Fruit fly (Drosophila melanogaster) whole organism, embryonic: ENCODE results near the gene CG3040.

ENCODE experiments used
- Atf-2 ChIP-seq: fragments of 200-800 bp; sonication (Bioruptor generic); optimal IDR thresholded peaks from 2 replicates; lab custom pipeline; 2016; ENCODE audit warnings: missing biosample characterization, missing genetic modification characterization
- BEAF-32 ChIP-seq: fragments of 200-800 bp; sonication (Bioruptor generic); optimal IDR thresholded peaks from 3 replicates; lab custom pipeline; 2017; ENCODE audit warnings: missing biosample characterization, missing genetic modification characterization, mild to moderate bottlenecking, moderate library complexity, missing genetic modification reagents
- Bteb2 ChIP-seq: fragments of 200-800 bp; sonication (Bioruptor generic); optimal IDR thresholded peaks from 2 replicates; lab custom pipeline; 2016; ENCODE audit warnings: missing biosample characterization, missing genetic modification characterization
- CG10147 ChIP-seq: fragments of 200-800 bp; sonication (Bioruptor generic); optimal IDR thresholded peaks from 2 replicates; lab custom pipeline; 2019; ENCODE audit warnings: missing biosample characterization, mild to moderate bottlenecking, missing genetic modification characterization, moderate library complexity
- CG10654 ChIP-seq: fragments of 200-800 bp; sonication (Bioruptor generic); optimal IDR thresholded peaks from 2 replicates; lab custom pipeline; 2016; ENCODE audit warnings: missing biosample characterization, missing genetic modification characterization
- CG14014 ChIP-seq: fragments of 200-800 bp; sonication (Bioruptor generic); IDR thresholded peaks from 2 replicates; pipeline ENCODE4 v1.3.6; 2022; ENCODE audit warnings: missing biosample characterization, missing genetic modification characterization
- CG14441 ChIP-seq: fragments of 200-800 bp; sonication (Bioruptor generic); IDR thresholded peaks from 2 replicates; pipeline ENCODE4 v1.3.6; 2022; ENCODE audit warnings: missing biosample characterization, missing genetic modification characterization
- CG15011 ChIP-seq: fragments of 200-800 bp; sonication (Bioruptor generic); optimal IDR thresholded peaks from 3 replicates; lab custom pipeline; 2018; ENCODE audit warnings: missing biosample characterization, mild to moderate bottlenecking, missing genetic modification characterization
- CG17612 ChIP-seq: fragments of 200-800 bp; sonication (Bioruptor generic); IDR thresholded peaks from 2 replicates; pipeline ENCODE4 v1.3.6; 2022; ENCODE audit warnings: missing biosample characterization, missing genetic modification characterization
- CG1832 ChIP-seq: fragments of 200-800 bp; sonication (Bioruptor generic); optimal IDR thresholded peaks from 2 replicates; lab custom pipeline; 2017; ENCODE audit warnings: missing biosample characterization, mild to moderate bottlenecking, missing genetic modification characterization, inconsistent platforms
- CG2202 ChIP-seq: fragments of 200-800 bp; sonication (Bioruptor generic); optimal IDR thresholded peaks from 2 replicates; lab custom pipeline; 2018; ENCODE audit warnings: missing biosample characterization, mild to moderate bottlenecking, missing genetic modification characterization
- CG30403 ChIP-seq: fragments of 200-800 bp; sonication (Bioruptor generic); optimal IDR thresholded peaks from 3 replicates; lab custom pipeline; 2016; ENCODE audit warnings: missing biosample characterization, missing genetic modification characterization
- CG31365 ChIP-seq: fragments of 200-800 bp; sonication (Bioruptor generic); optimal IDR thresholded peaks from 2 replicates; lab custom pipeline; 2018; ENCODE audit warnings: missing biosample characterization, mild to moderate bottlenecking, missing genetic modification characterization
- CG3847 ChIP-seq: fragments of 200-800 bp; sonication (Bioruptor generic); IDR thresholded peaks from 2 replicates; pipeline ENCODE4 v1.3.6; 2022; ENCODE audit warnings: missing biosample characterization, missing genetic modification characterization
- CG4360 ChIP-seq: fragments of 200-800 bp; sonication (Bioruptor generic); IDR thresholded peaks from 2 replicates; pipeline ENCODE4 v1.3.6; 2022; ENCODE audit warnings: missing biosample characterization, missing genetic modification characterization
- CG6175 ChIP-seq: fragments of 200-800 bp; sonication (Bioruptor generic); IDR thresholded peaks from 3 replicates; pipeline ENCODE4 v1.3.6; 2022; ENCODE audit warnings: missing biosample characterization, missing genetic modification characterization
- CG6813 ChIP-seq: fragments of 200-800 bp; sonication (Bioruptor generic); optimal IDR thresholded peaks from 2 replicates; lab custom pipeline; 2017; ENCODE audit warnings: missing biosample characterization, missing genetic modification characterization, mild to moderate bottlenecking, moderate library complexity, missing genetic modification reagents
- CG8944 ChIP-seq: fragments of 200-800 bp; sonication (Bioruptor generic); optimal IDR thresholded peaks from 3 replicates; lab custom pipeline; 2016; ENCODE audit warnings: missing biosample characterization, missing genetic modification characterization
- CG9609 ChIP-seq: fragments of 200-800 bp; sonication (Bioruptor generic); optimal IDR thresholded peaks from 3 replicates; lab custom pipeline; 2016; ENCODE audit warnings: missing biosample characterization, missing genetic modification characterization
- CG9727 ChIP-seq: fragments of 200-800 bp; sonication (Bioruptor generic); optimal IDR thresholded peaks from 3 replicates; lab custom pipeline; 2017; ENCODE audit warnings: missing biosample characterization, mild to moderate bottlenecking, missing genetic modification characterization
- E2f2 ChIP-seq: fragments of 200-800 bp; sonication (Bioruptor generic); IDR thresholded peaks from 2 replicates; pipeline ENCODE4 v1.3.6; 2022; ENCODE audit warnings: missing biosample characterization, missing genetic modification characterization
- Hey ChIP-seq: fragments of 200-800 bp; sonication (Bioruptor generic); optimal IDR thresholded peaks from 3 replicates; lab custom pipeline; 2018; ENCODE audit warnings: missing biosample characterization, mild to moderate bottlenecking, missing genetic modification characterization
- Hmr ChIP-seq: fragments of 200-800 bp; sonication (Bioruptor generic); optimal IDR thresholded peaks from 3 replicates; lab custom pipeline; 2017; ENCODE audit warnings: mild to moderate bottlenecking, missing biosample characterization, missing genetic modification reagents, missing genetic modification characterization
- Hmx ChIP-seq: fragments of 200-800 bp; sonication (Bioruptor generic); optimal IDR thresholded peaks from 2 replicates; lab custom pipeline; 2016; ENCODE audit warnings: missing biosample characterization, missing genetic modification characterization
- Opbp ChIP-seq: fragments of 200-800 bp; sonication (Bioruptor generic); IDR thresholded peaks from 3 replicates; pipeline ENCODE4 v1.3.6; 2022; ENCODE audit warnings: missing biosample characterization, missing genetic modification characterization; ENCODE audit not compliant: partially characterized antibody
- Ravus ChIP-seq: fragments of 200-800 bp; sonication (Bioruptor generic); IDR thresholded peaks from 2 replicates; pipeline ENCODE4 v1.3.6; 2022; ENCODE audit warnings: missing biosample characterization, missing genetic modification characterization
- Rx ChIP-seq: fragments of 200-800 bp; sonication (Bioruptor generic); IDR thresholded peaks from 2 replicates; pipeline ENCODE4 v1.3.6; 2022; ENCODE audit warnings: missing biosample characterization, missing genetic modification characterization
- Side ChIP-seq: fragments of 200-800 bp; sonication (Bioruptor generic); optimal IDR thresholded peaks from 2 replicates; lab custom pipeline; 2016; ENCODE audit warnings: missing biosample characterization, missing genetic modification characterization
- Trl ChIP-seq, 3 experiments: fragments of >200 bp in 2 of 3; fragments of 200-800 bp in 1 of 3; sonication (Bioruptor generic) in 1 of 3; optimal IDR thresholded peaks; 2 replicates in 1 of 3; 3 replicates in 2 of 3; lab custom pipeline; 2016 to 2017; ENCODE audit warnings: missing biosample characterization in 1 of 3, missing genetic modification characterization in 1 of 3
- ash1 ChIP-seq: fragments of 200-800 bp; sonication (Bioruptor generic); optimal IDR thresholded peaks from 2 replicates; lab custom pipeline; 2018; ENCODE audit warnings: missing biosample characterization, mild to moderate bottlenecking, missing genetic modification characterization
- bigmax ChIP-seq: fragments of 200-800 bp; sonication (Bioruptor generic); optimal IDR thresholded peaks from 2 replicates; lab custom pipeline; 2018; ENCODE audit warnings: missing biosample characterization, mild to moderate bottlenecking, missing genetic modification characterization
- cad ChIP-seq: fragments of >200 bp; optimal IDR thresholded peaks from 2 replicates; lab custom pipeline; 2017; ENCODE audit warnings: missing biosample characterization, missing genetic modification characterization
- esg ChIP-seq: fragments of 200-800 bp; sonication (Bioruptor generic); conservative IDR thresholded peaks from 2 replicates; pipeline ENCODE4 v1.3.6; 2022; ENCODE audit warnings: missing biosample characterization, missing genetic modification characterization
- ewg ChIP-seq: fragments of 200-800 bp; sonication (Bioruptor generic); optimal IDR thresholded peaks from 3 replicates; lab custom pipeline; 2017; ENCODE audit warnings: mild to moderate bottlenecking, missing biosample characterization, missing genetic modification reagents, missing genetic modification characterization
- gcm2 ChIP-seq: fragments of 200-800 bp; sonication (Bioruptor generic); optimal IDR thresholded peaks from 2 replicates; lab custom pipeline; 2016; ENCODE audit warnings: missing biosample characterization, missing genetic modification characterization
- grau ChIP-seq: fragments of 200-800 bp; optimal IDR thresholded peaks from 3 replicates; lab custom pipeline; 2019; ENCODE audit warnings: missing biosample characterization, mild to moderate bottlenecking, missing genetic modification characterization, moderate library complexity
- her ChIP-seq: fragments of 200-800 bp; sonication (Bioruptor generic); optimal IDR thresholded peaks from 2 replicates; lab custom pipeline; 2016; ENCODE audit warnings: missing biosample characterization, missing genetic modification characterization
- klu ChIP-seq: fragments of 200-800 bp; sonication (Bioruptor generic); IDR thresholded peaks from 2 replicates; pipeline ENCODE4 v1.3.6; 2022; ENCODE audit warnings: missing biosample characterization, missing genetic modification characterization
- knrl ChIP-seq: fragments of 200-800 bp; sonication (Bioruptor generic); IDR thresholded peaks from 3 replicates; pipeline ENCODE4 v1.3.6; 2022; ENCODE audit warnings: missing biosample characterization, missing genetic modification characterization; ENCODE audit not compliant: partially characterized antibody
- nmo ChIP-seq: fragments of 200-800 bp; sonication (Bioruptor generic); optimal IDR thresholded peaks from 2 replicates; lab custom pipeline; 2018; ENCODE audit warnings: missing biosample characterization, mild to moderate bottlenecking, missing genetic modification characterization, moderate library complexity
- pb ChIP-seq: fragments of 200-800 bp; sonication (Bioruptor generic); optimal IDR thresholded peaks from 3 replicates; lab custom pipeline; 2016; ENCODE audit warnings: missing biosample characterization, missing genetic modification characterization
- pita ChIP-seq: fragments of 200-800 bp; sonication (Bioruptor generic); optimal IDR thresholded peaks from 2 replicates; lab custom pipeline; 2017; ENCODE audit warnings: missing biosample characterization, mild to moderate bottlenecking, missing genetic modification characterization
- run ChIP-seq: fragments of 200-800 bp; sonication (Bioruptor generic); optimal IDR thresholded peaks from 3 replicates; lab custom pipeline; 2018; ENCODE audit warnings: missing biosample characterization, mild to moderate bottlenecking, missing genetic modification characterization
- so ChIP-seq: fragments of 200-800 bp; sonication (Bioruptor generic); IDR thresholded peaks from 3 replicates; pipeline ENCODE4 v1.3.6; 2022; ENCODE audit warnings: missing biosample characterization, missing genetic modification characterization
- tgo ChIP-seq: fragments of 200-800 bp; sonication (Bioruptor generic); IDR thresholded peaks from 3 replicates; pipeline ENCODE4 v1.3.6; 2022; ENCODE audit warnings: missing biosample characterization, missing genetic modification characterization
- tll ChIP-seq, 2 experiments: fragments of 200-800 bp in 1 of 2; fragments of >200 bp in 1 of 2; sonication (Bioruptor generic) in 1 of 2; optimal IDR thresholded peaks; 2 replicates each; lab custom pipeline; 2017 to 2019; ENCODE audit warnings: missing biosample characterization in 2 of 2, missing genetic modification characterization in 2 of 2, mild to moderate bottlenecking in 1 of 2, moderate library complexity in 1 of 2
- trem ChIP-seq: fragments of 200-800 bp; optimal IDR thresholded peaks from 3 replicates; lab custom pipeline; 2019; ENCODE audit warnings: missing biosample characterization, mild to moderate bottlenecking, missing genetic modification characterization, moderate library complexity
- yki ChIP-seq: fragments of >200 bp; optimal IDR thresholded peaks from 3 replicates; lab custom pipeline; 2018
- zfh1 ChIP-seq: fragments of 200-800 bp; sonication (Bioruptor generic); IDR thresholded peaks from 3 replicates; pipeline ENCODE4 v1.3.6; 2022; ENCODE audit warnings: missing biosample characterization, missing genetic modification characterization

CG3040 gene

DNA sequence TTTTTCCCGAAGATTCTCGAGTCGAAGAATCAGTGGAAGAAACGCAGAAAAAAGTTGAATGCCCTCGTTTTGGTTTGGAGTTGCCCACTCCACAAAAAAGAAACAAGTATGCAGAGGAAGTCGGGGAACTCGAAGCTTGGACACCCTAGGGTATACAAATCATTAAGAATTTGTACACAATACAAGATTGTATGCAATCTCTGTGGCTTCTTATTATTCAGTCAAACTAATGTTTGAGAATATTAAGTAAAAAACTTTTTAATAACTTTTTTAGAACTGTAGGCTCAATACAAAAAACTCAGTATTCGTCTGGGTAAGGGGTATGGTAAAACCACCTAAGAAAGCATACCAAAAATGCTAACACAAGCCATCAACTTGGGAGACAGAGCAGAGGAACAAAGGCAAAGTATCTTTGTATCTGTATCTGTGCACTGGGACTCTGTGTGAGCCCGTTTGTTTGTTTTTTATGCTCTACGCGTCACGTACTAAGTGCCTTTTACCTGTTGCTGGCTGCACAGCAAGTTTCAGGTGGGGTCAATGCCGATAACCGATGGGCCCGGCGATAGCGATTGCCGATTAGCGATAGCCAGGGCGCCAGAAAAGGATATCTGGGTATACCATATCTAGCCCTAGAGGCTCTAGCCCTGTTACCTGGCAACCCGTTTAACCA is 12.1 kb upstream of the CG3040 start (continued):
- TF ChIP-seq CG6175 (GFP tag; lab: Robert Waterston, UW) (0 out of 3 replicates have a peak, but pooled peaks have one; percentile 23), CG10147 (GFP tag; lab: Kevin White, UChicago) (peak; percentile 47), tll (GFP tag; optimal IDR thresholded peaks at IDR 0.05; lab: Kevin White, UChicago) (no peak), CG9609 (GFP tag; lab: Kevin White, UChicago) (peak; percentile 54), E2f2 (GFP tag; lab: Robert Waterston, UW) (peak; percentile 53), nmo (GFP tag; lab: Kevin White, UChicago) (peak; percentile 90), Opbp (peak; percentile 74; the same call in 2 of the 3 replicates), CG4360 (peak; percentile 7; the same call in 1 of the 2 replicates), CG14441 (GFP tag; lab: Robert Waterston, UW) (no peak), BEAF-32 (GFP tag; lab: Kevin White, UChicago) (no peak), yki (lab: Kevin White, UChicago) (no peak), ash1 (no peak), CG1832 (no peak), CG15011 (GFP tag; lab: Kevin White, UChicago) (peak; percentile 42), CG31365 (no peak), Bteb2 (GFP tag; lab: Kevin White, UChicago) (peak; percentile 67), tgo (GFP tag; lab: Robert Waterston, UW) (peak; percentile 71), CG2202 (tag; lab: Kevin White, UChicago) (peak; percentile 88), CG30403 (GFP tag; lab: Kevin White, UChicago) (peak; percentile 81), trem (tag; lab: Kevin White, UChicago) (peak; percentile 77), Rx (GFP tag; lab: Robert Waterston, UW) (peak; percentile 39; the same call in 1 of the 2 replicates), Side (GFP tag; lab: Kevin White, UChicago) (peak; percentile 83), Ravus (peak; percentile 15), klu (GFP tag; lab: Robert Waterston, UW) (no peak), Trl (optimal IDR thresholded peaks at IDR 0.05; lab: Kevin White, UChicago) (no peak), Trl (GFP tag; optimal IDR thresholded peaks at IDR 0.05; lab: Kevin White, UChicago) (peak; percentile 73), Hey (tag; lab: Kevin White, UChicago) (no peak), bigmax (GFP tag; lab: Kevin White, UChicago) (no peak), pita (GFP tag; lab: Kevin White, UChicago) (no peak), CG6813 (GFP tag; lab: Kevin White, UChicago) (peak; percentile 68), CG3847 (GFP tag; lab: Robert Waterston, UW) (peak; percentile 63; the same call in 1 of the 2 replicates), zfh1 (GFP tag; lab: Robert Waterston, UW) (peak; percentile 85), ewg (GFP tag; lab: Kevin White, UChicago) (peak; percentile 54), run (peak; percentile 36), CG17612 (GFP tag; lab: Robert Waterston, UW) (no peak), her (peak; percentile 38), grau (tag; lab: Kevin White, UChicago) (peak; percentile 81), CG8944 (GFP tag; lab: Kevin White, UChicago) (peak; percentile 68), Hmr (GFP tag; lab: Kevin White, UChicago) (peak; percentile 51), CG10654 (GFP tag; lab: Kevin White, UChicago) (peak; percentile 63), CG14014 (GFP tag; lab: Robert Waterston, UW) (peak; percentile 53), Atf-2 (GFP tag; lab: Kevin White, UChicago) (peak; percentile 78), Hmx (GFP tag; lab: Kevin White, UChicago) (peak; percentile 36), gcm2 (GFP tag; lab: Kevin White, UChicago) (peak; percentile 57), cad (GFP tag; lab: Kevin White, UChicago) (no peak), pb (GFP tag; lab: Kevin White, UChicago) (peak; percentile 71), CG9727 (GFP tag; lab: Kevin White, UChicago) (peak; percentile 83), esg (GFP tag; lab: Robert Waterston, UW) (peak; percentile 56), so (GFP tag; lab: Robert Waterston, UW) (peak; percentile 56; the same call in 1 of the 3 replicates), knrl (no peak)
